Worm (Caenorhabditis elegans): ENCODE measurements around the gene sym-1.

sym-1 gene

DNA sequence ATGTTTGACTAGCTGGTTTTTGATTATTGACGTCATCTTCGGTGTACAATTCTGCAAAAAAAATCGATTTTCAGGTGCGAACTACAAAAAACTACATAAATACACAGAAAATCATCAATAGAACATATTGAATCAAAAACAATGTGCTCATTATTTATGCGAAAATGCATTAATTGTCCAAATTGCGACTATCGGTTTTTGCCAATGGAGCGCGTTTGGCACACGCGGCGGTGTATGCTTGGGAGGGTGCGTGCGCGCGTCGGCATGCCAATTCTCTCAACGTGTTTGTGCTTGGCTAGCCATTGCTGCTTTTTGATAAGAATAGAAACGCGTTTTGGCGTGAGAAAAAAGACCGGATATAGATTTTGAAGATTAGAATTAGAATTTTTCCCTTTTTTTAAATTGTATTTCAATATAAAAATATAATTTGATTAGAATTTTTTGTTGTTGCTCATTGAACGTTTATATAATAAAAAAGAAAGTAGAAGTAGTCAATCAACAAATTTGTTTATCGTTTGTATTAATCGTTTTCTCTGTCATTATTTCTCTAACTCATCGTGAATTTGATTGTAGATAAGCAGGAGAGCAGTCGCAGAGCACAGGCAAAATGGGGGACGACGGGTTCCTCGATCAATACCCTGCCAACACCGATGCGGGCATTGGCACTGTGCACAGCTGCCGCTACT lies 7.8 kb downstream of the sym-1 start, which contains the start of the genes C44H4.4 and tap-1 (continued):
- TF ChIP-seq fkh-8 (tag; optimal IDR thresholded peaks at IDR 0.05) (peak; percentile 1), zip-4 (GFP tag; optimal IDR thresholded peaks at IDR 0.05) (no peak), nhr-19 (GFP tag; conservative IDR thresholded peaks at IDR 0.05) (no peak), nhr-47 (tag; optimal IDR thresholded peaks at IDR 0.05) (peak; percentile 25), ets-5 (GFP tag; IDR thresholded peaks at IDR 0.05) (no peak), lin-14 (GFP tag; optimal IDR thresholded peaks at IDR 0.05) (peak; percentile 69), nhr-28 (tag; optimal IDR thresholded peaks at IDR 0.05) (no peak), zag-1 (tag; optimal IDR thresholded peaks at IDR 0.05) (no peak), efl-3 (GFP tag; optimal IDR thresholded peaks at IDR 0.05) (no peak), ceh-82 (tag; optimal IDR thresholded peaks at IDR 0.05) (peak in 1 of 3 experiments; percentile 13), ama-1 (optimal IDR thresholded peaks at IDR 0.05) (no peak), sox-4 (tag; optimal IDR thresholded peaks at IDR 0.05) (no peak), ceh-90 (tag; optimal IDR thresholded peaks at IDR 0.05) (no peak), egl-27 (tag; optimal IDR thresholded peaks at IDR 0.05) (no peak), efl-1 (optimal IDR thresholded peaks at IDR 0.05) (no peak), efl-1 (GFP tag; optimal IDR thresholded peaks at IDR 0.05 in 1 of 2) (no peak), ceh-63 (GFP tag; optimal IDR thresholded peaks at IDR 0.05) (no peak), nhr-20 (tag; optimal IDR thresholded peaks at IDR 0.05) (no peak), lin-15B (tag; optimal IDR thresholded peaks at IDR 0.05) (no peak), sup-37 (GFP tag; optimal IDR thresholded peaks at IDR 0.05) (no peak), ceh-88 (GFP tag; IDR thresholded peaks at IDR 0.05) (no peak), Y116A8C.19 (tag; optimal IDR thresholded peaks at IDR 0.05; ENCODE audit: borderline replicate concordance) (no peak), grh-1 (GFP tag; IDR thresholded peaks at IDR 0.05) (no peak), unc-130 (tag; optimal IDR thresholded peaks at IDR 0.05) (no peak), unc-30 (tag; optimal IDR thresholded peaks at IDR 0.05) (no peak), aha-1 (tag; optimal IDR thresholded peaks at IDR 0.05) (no peak), ceh-8 (GFP tag; optimal IDR thresholded peaks at IDR 0.05) (no peak), unc-62 (GFP tag; optimal IDR thresholded peaks at IDR 0.05) (no peak), fos-1 (tag; optimal IDR thresholded peaks at IDR 0.05) (no peak), unc-98 (GFP tag; IDR thresholded peaks at IDR 0.05) (no peak), nhr-84 (tag; optimal IDR thresholded peaks at IDR 0.05) (no peak), elt-2 (tag; optimal IDR thresholded peaks at IDR 0.05) (peak; percentile 20), hlh-4 (tag; optimal IDR thresholded peaks at IDR 0.05) (no peak), xbp-1 (tag; optimal IDR thresholded peaks at IDR 0.05) (peak; percentile 0), hlh-17 (GFP tag; optimal IDR thresholded peaks at IDR 0.05; ENCODE audit: borderline replicate concordance) (no peak), nhr-11 (tag; optimal IDR thresholded peaks at IDR 0.05) (no peak), tlp-1 (tag; optimal IDR thresholded peaks at IDR 0.05) (no peak), snpc-4 (tag; optimal IDR thresholded peaks at IDR 0.05) (no peak), rnt-1 (tag; optimal IDR thresholded peaks at IDR 0.05) (no peak), jun-1 (tag; optimal IDR thresholded peaks at IDR 0.05) (no peak), isw-1 (GFP tag; IDR thresholded peaks at IDR 0.05) (peak; percentile 3; the same call in 1 of the 2 replicates), nhr-77 (tag; optimal IDR thresholded peaks at IDR 0.05) (no peak), sptf-1 (tag; optimal IDR thresholded peaks at IDR 0.05) (no peak), C04F5.9 (tag; optimal IDR thresholded peaks at IDR 0.05) (no peak), nhr-90 (tag; optimal IDR thresholded peaks at IDR 0.05; ENCODE audit: poor library complexity) (no peak), snu-23 (GFP tag; optimal IDR thresholded peaks at IDR 0.05) (peak; percentile 26), aly-2 (tag; optimal IDR thresholded peaks at IDR 0.05) (no peak)
